Worm (Caenorhabditis elegans) whole organism, L4 larva: ENCODE data around the gene K12H6.5.

Experiments used
- D1046.2 ChIP-seq: fragments of 200-800 bp; sonication (Bioruptor generic); IDR thresholded peaks from 2 replicates; pipeline ENCODE4 v1.3.6; 2022; ENCODE audit warnings: missing genetic modification characterization, missing compliant biosample characterization
- aha-1 ChIP-seq: fragments of 150-350 bp; peaks from one replicate; lab custom pipeline; 2014; ENCODE audit warnings: missing biosample characterization, missing genetic modification characterization
- arid-1 ChIP-seq: fragments of 200-800 bp; sonication (Bioruptor generic); conservative IDR thresholded peaks from 2 replicates; pipeline ENCODE4 v1.3.6; 2022; ENCODE audit warnings: missing genetic modification reagents, missing genetic modification characterization, missing compliant biosample characterization
- ceh-32 ChIP-seq: sonication (generic microtip); optimal IDR thresholded peaks from 2 replicates; lab custom pipeline; 2016; ENCODE audit warnings: mild to moderate bottlenecking, missing genetic modification characterization, missing compliant biosample characterization; ENCODE audit not compliant: poor library complexity
- daf-19 ChIP-seq: fragments of 200-800 bp; sonication (Bioruptor generic); conservative IDR thresholded peaks from 2 replicates; pipeline ENCODE4 v1.3.6; 2022; ENCODE audit warnings: missing genetic modification characterization, missing compliant biosample characterization
- lin-15B ChIP-seq: fragments of 150-350 bp; sonication (generic microtip); optimal IDR thresholded peaks from 3 replicates; lab custom pipeline; 2014; ENCODE audit warnings: missing biosample characterization, missing genetic modification characterization
- lsy-2 ChIP-seq, 2 experiments: fragments of 150-350 bp in 1 of 2; sonication (generic microtip) in 1 of 2; optimal IDR thresholded peaks; 2 replicates each; lab custom pipeline; 2014 to 2017; ENCODE audit warnings: missing biosample characterization in 2 of 2, missing genetic modification characterization in 2 of 2
- nhr-11 ChIP-seq: fragments of 150-350 bp; optimal IDR thresholded peaks from 2 replicates; lab custom pipeline; 2014; ENCODE audit warnings: missing biosample characterization, missing genetic modification characterization
- nhr-111 ChIP-seq: fragments of 200-800 bp; sonication (Bioruptor generic); optimal IDR thresholded peaks from 2 replicates; lab custom pipeline; 2018; ENCODE audit warnings: mild to moderate bottlenecking, missing genetic modification characterization, missing compliant biosample characterization
- set-16 ChIP-seq: fragments of 200-800 bp; sonication (Bioruptor generic); IDR thresholded peaks from 2 replicates; pipeline ENCODE4 v1.3.6; 2022; ENCODE audit warnings: missing genetic modification reagents, missing genetic modification characterization, missing compliant biosample characterization
- tra-1 ChIP-seq: fragments of 200-800 bp; sonication (Bioruptor generic); IDR thresholded peaks from 2 replicates; pipeline ENCODE4 v1.3.6; 2022; ENCODE audit warnings: missing genetic modification reagents, missing genetic modification characterization, missing compliant biosample characterization
- unc-62 ChIP-seq, 3 experiments: fragments of 150-350 bp in 1 of 3; sonication (generic microtip); optimal IDR thresholded peaks in 2 of 3; peaks in 1 of 3; 1 replicate in 1 of 3; 2 replicates in 2 of 3; lab custom pipeline; 2014 to 2017; ENCODE audit warnings: missing biosample characterization in 3 of 3, missing genetic modification characterization in 3 of 3, missing genetic modification reagents in 3 of 3, missing genotype in 1 of 3

- no peak for TF ChIP-seq nhr-111 (GFP tag; lab: Kevin White, UChicago)
- TF ChIP-seq ceh-32 (tag; lab: Kevin White, UChicago) = no peak
- no peak for TF ChIP-seq arid-1 (GFP tag; lab: Robert Waterston, UW)
- no peak for TF ChIP-seq daf-19 (GFP tag; lab: Robert Waterston, UW)
- no peak for TF ChIP-seq unc-62 (GFP tag; optimal IDR thresholded peaks at IDR 0.05 in 1 of 2; lab: Kevin White, UChicago)
- no peak for TF ChIP-seq unc-62 (tag; optimal IDR thresholded peaks at IDR 0.05; lab: Kevin White, UChicago)
- TF ChIP-seq tra-1 (GFP tag; lab: Robert Waterston, UW) = no peak
- TF ChIP-seq lin-15B = no peak
- TF ChIP-seq aha-1 (tag; lab: Kevin White, UChicago) = no peak
- no peak for TF ChIP-seq lsy-2 (tag; optimal IDR thresholded peaks at IDR 0.05; lab: Kevin White, UChicago)
- no peak for TF ChIP-seq set-16 (GFP tag; lab: Robert Waterston, UW)
- TF ChIP-seq nhr-11 = no peak
- no peak for TF ChIP-seq D1046.2 (GFP tag; lab: Robert Waterston, UW)
Observed at ce11 chrII:2867701-2868100, 41.7 kb upstream of the K12H6.5 start, which contains the start of gene Y110A2AL.2.
